In genomic region chr3R:16403734-16404057, dm6 we compare ENCODE assay signal across 1 fruit fly cellular context.
A peak's percentile ranks its signal among the peaks of the same experiment; 100 is the strongest.
TF ChIP-seq lines count a peak whose summit lies in the region.

No protein-coding gene starts in this region.

TF ChIP-seq in whole organism, embryonic, 481 proteins besides CTCF, POLR2A, EP300 and RAD21 (continued from another document and continues in another):
- TF ChIP-seq kah (GFP tag; optimal IDR thresholded peaks at IDR 0.05; lab: Kevin White, UChicago): no peak
- no peak for TF ChIP-seq stwl (tag; optimal IDR thresholded peaks at IDR 0.05; lab: Kevin White, UChicago)
- no peak for TF ChIP-seq dati (GFP tag; IDR thresholded peaks at IDR 0.05; lab: Robert Waterston, UW)
- 0 out of 2 replicates have a peak, but pooled peaks have one; percentile 8 for TF ChIP-seq Drgx (GFP tag; IDR thresholded peaks at IDR 0.05; lab: Robert Waterston, UW)
- TF ChIP-seq CHES-1-like (GFP tag; optimal IDR thresholded peaks at IDR 0.05; lab: Kevin White, UChicago): no peak
- TF ChIP-seq ATbp (GFP tag; optimal IDR thresholded peaks at IDR 0.05; lab: Kevin White, UChicago): no peak
- peak; percentile 18; the same call in 1 of the 3 replicates for TF ChIP-seq knrl (GFP tag; IDR thresholded peaks at IDR 0.05; lab: Robert Waterston, UW; ENCODE audit: partially characterized antibody)
- no peak for TF ChIP-seq CG9876 (GFP tag; optimal IDR thresholded peaks at IDR 0.05; lab: Kevin White, UChicago)
- TF ChIP-seq CG15011 (GFP tag; optimal IDR thresholded peaks at IDR 0.05; lab: Kevin White, UChicago): no peak
- TF ChIP-seq bbx (GFP tag; IDR thresholded peaks at IDR 0.05; lab: Robert Waterston, UW; ENCODE audit: partially characterized antibody): no peak
- TF ChIP-seq CG2120 (GFP tag; optimal IDR thresholded peaks at IDR 0.05; lab: Kevin White, UChicago): no peak
- TF ChIP-seq aop (GFP tag; IDR thresholded peaks at IDR 0.05; lab: Robert Waterston, UW): no peak
- TF ChIP-seq dan (GFP tag; IDR thresholded peaks at IDR 0.05; lab: Robert Waterston, UW): no peak
- TF ChIP-seq CG10565 (GFP tag; optimal IDR thresholded peaks at IDR 0.05; lab: Kevin White, UChicago): no peak
- TF ChIP-seq CG13296 (GFP tag; optimal IDR thresholded peaks at IDR 0.05; lab: Kevin White, UChicago): no peak
- peak; percentile 94 for TF ChIP-seq z (GFP tag; IDR thresholded peaks at IDR 0.05; lab: Robert Waterston, UW)
- no peak for TF ChIP-seq Dad (GFP tag; optimal IDR thresholded peaks at IDR 0.05; lab: Kevin White, UChicago)
- TF ChIP-seq CG18262 (tag; optimal IDR thresholded peaks at IDR 0.05; lab: Kevin White, UChicago): no peak
- no peak for TF ChIP-seq CG3847 (GFP tag; IDR thresholded peaks at IDR 0.05; lab: Robert Waterston, UW)
- TF ChIP-seq Nf-YC (tag; optimal IDR thresholded peaks at IDR 0.05; lab: Kevin White, UChicago): peak; percentile 98
- TF ChIP-seq Bgb (GFP tag; IDR thresholded peaks at IDR 0.05; lab: Robert Waterston, UW; ENCODE audit: partially characterized antibody): 0 out of 2 replicates have a peak, but pooled peaks have one; percentile 30
- TF ChIP-seq Adf1 (GFP tag; IDR thresholded peaks at IDR 0.05; lab: Robert Waterston, UW): peak; percentile 63; the same call in 1 of the 2 replicates
- TF ChIP-seq CG13424 (tag; optimal IDR thresholded peaks at IDR 0.05; lab: Kevin White, UChicago): no peak
- TF ChIP-seq bcd (GFP tag; optimal IDR thresholded peaks at IDR 0.05; lab: Kevin White, UChicago): no peak
- TF ChIP-seq h (optimal IDR thresholded peaks at IDR 0.05; lab: Kevin White, UChicago): no peak
- no peak for TF ChIP-seq slou (GFP tag; optimal IDR thresholded peaks at IDR 0.05; lab: Kevin White, UChicago)
- peak; percentile 42 for TF ChIP-seq CoRest (tag; optimal IDR thresholded peaks at IDR 0.05; lab: Kevin White, UChicago)
- TF ChIP-seq mld (GFP tag; IDR thresholded peaks at IDR 0.05; lab: Robert Waterston, UW; ENCODE audit: partially characterized antibody): no peak
- TF ChIP-seq CG10366 (GFP tag; IDR thresholded peaks at IDR 0.05; lab: Robert Waterston, UW): no peak
- no peak for TF ChIP-seq wdn (GFP tag; IDR thresholded peaks at IDR 0.05; lab: Robert Waterston, UW)
- no peak for TF ChIP-seq Taf1 (GFP tag; IDR thresholded peaks at IDR 0.05; lab: Robert Waterston, UW)
- no peak for TF ChIP-seq fu2 (GFP tag; optimal IDR thresholded peaks at IDR 0.05; lab: Kevin White, UChicago)
- no peak for TF ChIP-seq CG33213 (GFP tag; optimal IDR thresholded peaks at IDR 0.05; lab: Kevin White, UChicago)
- TF ChIP-seq Nf-YA (GFP tag; IDR thresholded peaks at IDR 0.05; lab: Robert Waterston, UW): peak; percentile 74
- no peak for TF ChIP-seq ems (GFP tag; optimal IDR thresholded peaks at IDR 0.05; lab: Kevin White, UChicago)
- no peak for TF ChIP-seq Ets97D (GFP tag; optimal IDR thresholded peaks at IDR 0.05; lab: Kevin White, UChicago)
- TF ChIP-seq Asciz (GFP tag; optimal IDR thresholded peaks at IDR 0.05; lab: Kevin White, UChicago): no peak
- no peak for TF ChIP-seq scrt (GFP tag; optimal IDR thresholded peaks at IDR 0.05; lab: Kevin White, UChicago)
- no peak for TF ChIP-seq CG9609 (GFP tag; optimal IDR thresholded peaks at IDR 0.05; lab: Kevin White, UChicago)
- TF ChIP-seq esg (GFP tag; conservative IDR thresholded peaks at IDR 0.05; lab: Robert Waterston, UW): no peak
- no peak for TF ChIP-seq Neu2 (GFP tag; optimal IDR thresholded peaks at IDR 0.05; lab: Kevin White, UChicago; ENCODE audit: borderline replicate concordance)
- TF ChIP-seq ftz-f1 (GFP tag; optimal IDR thresholded peaks at IDR 0.05; lab: Kevin White, UChicago): no peak
- TF ChIP-seq BEAF-32 (GFP tag; optimal IDR thresholded peaks at IDR 0.05; lab: Kevin White, UChicago): no peak
- TF ChIP-seq Dref (GFP tag; IDR thresholded peaks at IDR 0.05; lab: Robert Waterston, UW): no peak
- no peak for TF ChIP-seq sisA (GFP tag; IDR thresholded peaks at IDR 0.05; lab: Robert Waterston, UW)
- TF ChIP-seq Xbp1 (GFP tag; optimal IDR thresholded peaks at IDR 0.05; lab: Kevin White, UChicago): no peak
- no peak for TF ChIP-seq CG13123 (GFP tag; optimal IDR thresholded peaks at IDR 0.05; lab: Kevin White, UChicago)
- no peak for TF ChIP-seq CG17612 (GFP tag; IDR thresholded peaks at IDR 0.05; lab: Robert Waterston, UW)
- no peak for TF ChIP-seq CG4820 (GFP tag; optimal IDR thresholded peaks at IDR 0.05; lab: Kevin White, UChicago)
- TF ChIP-seq Lhr (GFP tag; optimal IDR thresholded peaks at IDR 0.05; lab: Kevin White, UChicago): no peak
- no peak for TF ChIP-seq Hr39 (optimal IDR thresholded peaks at IDR 0.05; lab: Kevin White, UChicago)
- TF ChIP-seq HmgD (GFP tag; optimal IDR thresholded peaks at IDR 0.05; lab: Kevin White, UChicago): peak; percentile 38
- no peak for TF ChIP-seq Bdp1 (GFP tag; optimal IDR thresholded peaks at IDR 0.05; lab: Kevin White, UChicago)
- TF ChIP-seq E2f2 (GFP tag; IDR thresholded peaks at IDR 0.05; lab: Robert Waterston, UW): no peak
- TF ChIP-seq CG6683 (GFP tag; optimal IDR thresholded peaks at IDR 0.05; lab: Kevin White, UChicago): no peak
- TF ChIP-seq CG12104 (GFP tag; optimal IDR thresholded peaks at IDR 0.05; lab: Kevin White, UChicago): no peak
- no peak for TF ChIP-seq pb (GFP tag; optimal IDR thresholded peaks at IDR 0.05; lab: Kevin White, UChicago)
- TF ChIP-seq eve (GFP tag; optimal IDR thresholded peaks at IDR 0.05; lab: Kevin White, UChicago): no peak
- no peak for TF ChIP-seq sd (tag; optimal IDR thresholded peaks at IDR 0.05; lab: Kevin White, UChicago)
- 0 out of 3 replicates have a peak, but pooled peaks have one; percentile 30 for TF ChIP-seq Opbp (GFP tag; IDR thresholded peaks at IDR 0.05; lab: Robert Waterston, UW; ENCODE audit: partially characterized antibody)
- TF ChIP-seq salm (tag; optimal IDR thresholded peaks at IDR 0.05; lab: Kevin White, UChicago): no peak
- TF ChIP-seq CG18764 (GFP tag; optimal IDR thresholded peaks at IDR 0.05; lab: Kevin White, UChicago): no peak
- TF ChIP-seq CG3281 (GFP tag; optimal IDR thresholded peaks at IDR 0.05; lab: Kevin White, UChicago): no peak
- peak; percentile 30 for TF ChIP-seq phol (tag; optimal IDR thresholded peaks at IDR 0.05; lab: Kevin White, UChicago)
- TF ChIP-seq repo (GFP tag; optimal IDR thresholded peaks at IDR 0.05; lab: Kevin White, UChicago): no peak
- no peak for TF ChIP-seq psq (GFP tag; optimal IDR thresholded peaks at IDR 0.05; lab: Kevin White, UChicago)
- no peak for TF ChIP-seq pnt (GFP tag; optimal IDR thresholded peaks at IDR 0.05; lab: Kevin White, UChicago)
- no peak for TF ChIP-seq CG17328 (GFP tag; IDR thresholded peaks at IDR 0.05; lab: Robert Waterston, UW)
- TF ChIP-seq pros (GFP tag; optimal IDR thresholded peaks at IDR 0.05; lab: Kevin White, UChicago): no peak
- TF ChIP-seq CG2712 (tag; optimal IDR thresholded peaks at IDR 0.05; lab: Kevin White, UChicago): no peak
- no peak for TF ChIP-seq da (GFP tag; optimal IDR thresholded peaks at IDR 0.05; lab: Kevin White, UChicago)
- no peak for TF ChIP-seq oc (tag; optimal IDR thresholded peaks at IDR 0.05; lab: Kevin White, UChicago)
- no peak for TF ChIP-seq Spps (tag; optimal IDR thresholded peaks at IDR 0.05; lab: Kevin White, UChicago)
- TF ChIP-seq cas (GFP tag; IDR thresholded peaks at IDR 0.05; lab: Robert Waterston, UW): no peak
- TF ChIP-seq CG1529 (GFP tag; optimal IDR thresholded peaks at IDR 0.05; lab: Kevin White, UChicago): no peak
- no peak for TF ChIP-seq CG6765 (GFP tag; optimal IDR thresholded peaks at IDR 0.05; lab: Kevin White, UChicago)
- peak; percentile 5 for TF ChIP-seq kni (GFP tag; optimal IDR thresholded peaks at IDR 0.05; lab: Kevin White, UChicago)
- no peak for TF ChIP-seq pzg (GFP tag; optimal IDR thresholded peaks at IDR 0.05; lab: Kevin White, UChicago)
- TF ChIP-seq lmd (GFP tag; IDR thresholded peaks at IDR 0.05; lab: Robert Waterston, UW): no peak
- no peak for TF ChIP-seq CG4854 (GFP tag; optimal IDR thresholded peaks at IDR 0.05; lab: Kevin White, UChicago)
- TF ChIP-seq dysf (GFP tag; IDR thresholded peaks at IDR 0.05; lab: Robert Waterston, UW): no peak
- TF ChIP-seq Deaf1 (tag; optimal IDR thresholded peaks at IDR 0.05; lab: Kevin White, UChicago): no peak
- TF ChIP-seq Fer3 (tag; optimal IDR thresholded peaks at IDR 0.05; lab: Kevin White, UChicago): no peak
- TF ChIP-seq Ada2b (GFP tag; IDR thresholded peaks at IDR 0.05; lab: Robert Waterston, UW): no peak
- no peak for TF ChIP-seq cwo (GFP tag; optimal IDR thresholded peaks at IDR 0.05; lab: Kevin White, UChicago)
- TF ChIP-seq CG4707 (GFP tag; optimal IDR thresholded peaks at IDR 0.05; lab: Kevin White, UChicago): no peak
- TF ChIP-seq Hmr (GFP tag; optimal IDR thresholded peaks at IDR 0.05; lab: Kevin White, UChicago): no peak
- TF ChIP-seq btn (GFP tag; optimal IDR thresholded peaks at IDR 0.05; lab: Kevin White, UChicago): no peak
- TF ChIP-seq CG30431 (GFP tag; optimal IDR thresholded peaks at IDR 0.05; lab: Kevin White, UChicago): no peak
- no peak for TF ChIP-seq Abd-B (GFP tag; optimal IDR thresholded peaks at IDR 0.05; lab: Kevin White, UChicago)
- TF ChIP-seq Doc2 (GFP tag; IDR thresholded peaks at IDR 0.05; lab: Robert Waterston, UW): no peak
- no peak for TF ChIP-seq NC2α (GFP tag; optimal IDR thresholded peaks at IDR 0.05; lab: Kevin White, UChicago)
- TF ChIP-seq wor (GFP tag; IDR thresholded peaks at IDR 0.05; lab: Robert Waterston, UW): no peak
- TF ChIP-seq D19B (GFP tag; optimal IDR thresholded peaks at IDR 0.05; lab: Kevin White, UChicago): no peak
- no peak for TF ChIP-seq grn (GFP tag; optimal IDR thresholded peaks at IDR 0.05; lab: Kevin White, UChicago)
- TF ChIP-seq en (GFP tag; optimal IDR thresholded peaks at IDR 0.05; lab: Kevin White, UChicago): no peak
- TF ChIP-seq ssp (GFP tag; IDR thresholded peaks at IDR 0.05; lab: Robert Waterston, UW): no peak
- TF ChIP-seq so (GFP tag; IDR thresholded peaks at IDR 0.05; lab: Robert Waterston, UW): no peak
- no peak for TF ChIP-seq CG9817 (tag; optimal IDR thresholded peaks at IDR 0.05; lab: Kevin White, UChicago)
- TF ChIP-seq CG6791 (GFP tag; IDR thresholded peaks at IDR 0.05; lab: Robert Waterston, UW; ENCODE audit: partially characterized antibody): no peak
- TF ChIP-seq CG18011 (GFP tag; optimal IDR thresholded peaks at IDR 0.05; lab: Kevin White, UChicago): no peak
- no peak for TF ChIP-seq crp (GFP tag; optimal IDR thresholded peaks at IDR 0.05; lab: Kevin White, UChicago)
- TF ChIP-seq al (GFP tag; IDR thresholded peaks at IDR 0.05; lab: Robert Waterston, UW): no peak
- TF ChIP-seq NfI (GFP tag; optimal IDR thresholded peaks at IDR 0.05; lab: Kevin White, UChicago): no peak
- no peak for TF ChIP-seq Poxn (GFP tag; IDR thresholded peaks at IDR 0.05; lab: Robert Waterston, UW)
- TF ChIP-seq disco-r (GFP tag; optimal IDR thresholded peaks at IDR 0.05; lab: Kevin White, UChicago): no peak
- TF ChIP-seq cato (GFP tag; optimal IDR thresholded peaks at IDR 0.05; lab: Kevin White, UChicago; ENCODE audit: borderline replicate concordance): no peak
- TF ChIP-seq Xrp1 (GFP tag; IDR thresholded peaks at IDR 0.05; lab: Robert Waterston, UW): no peak
- no peak for TF ChIP-seq tx (GFP tag; optimal IDR thresholded peaks at IDR 0.05; lab: Kevin White, UChicago)
- TF ChIP-seq Rfx (GFP tag; IDR thresholded peaks at IDR 0.05; lab: Robert Waterston, UW): peak; percentile 74
- no peak for TF ChIP-seq corto (GFP tag; optimal IDR thresholded peaks at IDR 0.05; lab: Kevin White, UChicago)
- TF ChIP-seq CG1832 (GFP tag; optimal IDR thresholded peaks at IDR 0.05; lab: Kevin White, UChicago): peak; percentile 94
- no peak for TF ChIP-seq CG10431 (GFP tag; optimal IDR thresholded peaks at IDR 0.05; lab: Kevin White, UChicago)
- TF ChIP-seq CG2889 (GFP tag; IDR thresholded peaks at IDR 0.05; lab: Robert Waterston, UW): no peak
- no peak for TF ChIP-seq sr (GFP tag; IDR thresholded peaks at IDR 0.05; lab: Robert Waterston, UW)
- no peak for TF ChIP-seq Sox102F (GFP tag; optimal IDR thresholded peaks at IDR 0.05; lab: Kevin White, UChicago)
- no peak for TF ChIP-seq trem (tag; optimal IDR thresholded peaks at IDR 0.05; lab: Kevin White, UChicago)
- TF ChIP-seq cg (GFP tag; optimal IDR thresholded peaks at IDR 0.05; lab: Kevin White, UChicago): peak; percentile 81
- TF ChIP-seq CG7745 (tag; optimal IDR thresholded peaks at IDR 0.05; lab: Kevin White, UChicago): peak; percentile 81
- TF ChIP-seq ab (GFP tag; optimal IDR thresholded peaks at IDR 0.05; lab: Kevin White, UChicago): no peak
- TF ChIP-seq CG3407 (GFP tag; optimal IDR thresholded peaks at IDR 0.05; lab: Kevin White, UChicago): no peak
- TF ChIP-seq CG4328 (GFP tag; optimal IDR thresholded peaks at IDR 0.05; lab: Kevin White, UChicago): no peak
- no peak for TF ChIP-seq hb (GFP tag; IDR thresholded peaks at IDR 0.05; lab: Robert Waterston, UW; ENCODE audit: partially characterized antibody)
- no peak for TF ChIP-seq Bteb2 (GFP tag; optimal IDR thresholded peaks at IDR 0.05; lab: Kevin White, UChicago)
- TF ChIP-seq CG34224 (GFP tag; IDR thresholded peaks at IDR 0.05; lab: Robert Waterston, UW; ENCODE audit: partially characterized antibody): no peak
- peak; percentile 95 for TF ChIP-seq D (optimal IDR thresholded peaks at IDR 0.05; lab: Kevin White, UChicago)
- no peak for TF ChIP-seq D (GFP tag; optimal IDR thresholded peaks at IDR 0.05; lab: Kevin White, UChicago)
- no peak for TF ChIP-seq sens-2 (GFP tag; IDR thresholded peaks at IDR 0.05; lab: Robert Waterston, UW)
- no peak for TF ChIP-seq maf-S (GFP tag; optimal IDR thresholded peaks at IDR 0.05; lab: Kevin White, UChicago)
- TF ChIP-seq crol (GFP tag; IDR thresholded peaks at IDR 0.05; lab: Robert Waterston, UW): no peak
- TF ChIP-seq tio (GFP tag; optimal IDR thresholded peaks at IDR 0.05; lab: Kevin White, UChicago): no peak
- TF ChIP-seq Hsf (GFP tag; optimal IDR thresholded peaks at IDR 0.05; lab: Kevin White, UChicago): no peak
- TF ChIP-seq CG10979 (tag; optimal IDR thresholded peaks at IDR 0.05; lab: Kevin White, UChicago): no peak
- no peak for TF ChIP-seq CG12236 (GFP tag; optimal IDR thresholded peaks at IDR 0.05; lab: Kevin White, UChicago)
- TF ChIP-seq CG18476 (GFP tag; optimal IDR thresholded peaks at IDR 0.05; lab: Kevin White, UChicago): no peak
- TF ChIP-seq CG17802 (tag; optimal IDR thresholded peaks at IDR 0.05; lab: Kevin White, UChicago): no peak
- peak; percentile 98 for TF ChIP-seq CG8478 (optimal IDR thresholded peaks at IDR 0.05; lab: Kevin White, UChicago)
- TF ChIP-seq CG16863 (GFP tag; optimal IDR thresholded peaks at IDR 0.05; lab: Kevin White, UChicago): no peak
- no peak for TF ChIP-seq CG9932 (GFP tag; IDR thresholded peaks at IDR 0.05; lab: Robert Waterston, UW)
- no peak for TF ChIP-seq unpg (GFP tag; optimal IDR thresholded peaks at IDR 0.05; lab: Kevin White, UChicago)
